Fruit fly (Drosophila melanogaster) whole organism, embryonic: ENCODE measurements around the gene Snx21.

ENCODE experiments used
- ATbp ChIP-seq: fragments of 200-800 bp; sonication (Bioruptor generic); optimal IDR thresholded peaks from 2 replicates; lab custom pipeline; 2017; ENCODE audit warnings: missing biosample characterization, mild to moderate bottlenecking, missing genetic modification characterization, missing genetic modification reagents
- Ada2b ChIP-seq: fragments of 200-800 bp; sonication (Bioruptor generic); IDR thresholded peaks from 2 replicates; pipeline ENCODE4 v1.3.6; 2022; ENCODE audit warnings: missing biosample characterization, missing genetic modification characterization
- Adf1 ChIP-seq: fragments of 200-800 bp; sonication (Bioruptor generic); IDR thresholded peaks from 2 replicates; pipeline ENCODE4 v1.3.6; 2022; ENCODE audit warnings: missing biosample characterization, missing genetic modification characterization
- BEAF-32 ChIP-seq: fragments of 200-800 bp; sonication (Bioruptor generic); optimal IDR thresholded peaks from 3 replicates; lab custom pipeline; 2017; ENCODE audit warnings: missing biosample characterization, missing genetic modification characterization, mild to moderate bottlenecking, moderate library complexity, missing genetic modification reagents
- Blimp-1 ChIP-seq: fragments of 200-800 bp; sonication (Bioruptor generic); optimal IDR thresholded peaks from 3 replicates; lab custom pipeline; 2018; ENCODE audit warnings: missing biosample characterization, missing genetic modification characterization, mild to moderate bottlenecking, moderate library complexity, missing genetic modification reagents
- CG10543 ChIP-seq: fragments of 200-800 bp; sonication (Bioruptor generic); optimal IDR thresholded peaks from 3 replicates; lab custom pipeline; 2017; ENCODE audit warnings: missing biosample characterization, mild to moderate bottlenecking, missing genetic modification characterization, moderate library complexity
- CG12942 ChIP-seq: fragments of 200-800 bp; sonication (Bioruptor generic); optimal IDR thresholded peaks from 3 replicates; lab custom pipeline; 2016; ENCODE audit warnings: missing biosample characterization, missing genetic modification characterization
- CG1529 ChIP-seq: fragments of 200-800 bp; sonication (Bioruptor generic); optimal IDR thresholded peaks from 3 replicates; lab custom pipeline; 2018; ENCODE audit warnings: missing biosample characterization, missing genetic modification characterization
- CG15514 ChIP-seq: fragments of 200-800 bp; sonication (Bioruptor generic); optimal IDR thresholded peaks from 3 replicates; lab custom pipeline; 2017; ENCODE audit warnings: missing biosample characterization, missing genetic modification characterization, mild to moderate bottlenecking, moderate library complexity, missing genetic modification reagents
- CG1603 ChIP-seq: fragments of 200-800 bp; sonication (Bioruptor generic); optimal IDR thresholded peaks from 2 replicates; lab custom pipeline; 2019; ENCODE audit warnings: missing biosample characterization, mild to moderate bottlenecking, missing genetic modification characterization, moderate library complexity
- CG17186 ChIP-seq: fragments of 200-800 bp; sonication (Bioruptor generic); optimal IDR thresholded peaks from 3 replicates; lab custom pipeline; 2017; ENCODE audit warnings: missing biosample characterization, missing genetic modification reagents, missing genetic modification characterization
- CG17361 ChIP-seq: fragments of 200-800 bp; sonication (Bioruptor generic); IDR thresholded peaks from 3 replicates; pipeline ENCODE4 v1.3.6; 2022; ENCODE audit warnings: missing biosample characterization, missing genetic modification characterization
- CG2875 ChIP-seq: fragments of 200-800 bp; sonication (Bioruptor generic); optimal IDR thresholded peaks from 2 replicates; lab custom pipeline; 2017; ENCODE audit warnings: missing biosample characterization, mild to moderate bottlenecking, missing genetic modification characterization, missing genetic modification reagents
- CG34376 ChIP-seq: fragments of 200-800 bp; sonication (Bioruptor generic); optimal IDR thresholded peaks from 2 replicates; lab custom pipeline; 2018; ENCODE audit warnings: missing biosample characterization, mild to moderate bottlenecking, missing genetic modification characterization
- CG4707 ChIP-seq: fragments of 200-800 bp; sonication (Bioruptor generic); optimal IDR thresholded peaks from 2 replicates; lab custom pipeline; 2018; ENCODE audit warnings: missing biosample characterization, mild to moderate bottlenecking, missing genetic modification characterization, moderate library complexity
- CG6689 ChIP-seq: fragments of 200-800 bp; sonication (Bioruptor generic); IDR thresholded peaks from 2 replicates; pipeline ENCODE4 v1.3.6; 2022; ENCODE audit warnings: missing biosample characterization, missing genetic modification characterization
- CG8281 ChIP-seq: fragments of 200-800 bp; sonication (Bioruptor generic); optimal IDR thresholded peaks from 2 replicates; lab custom pipeline; 2018; ENCODE audit warnings: missing biosample characterization, mild to moderate bottlenecking, missing genetic modification characterization, moderate library complexity
- CTCF ChIP-seq: fragments of 200-800 bp; sonication (Bioruptor generic); optimal IDR thresholded peaks from 2 replicates; lab custom pipeline; 2017; ENCODE audit warnings: missing biosample characterization, mild to moderate bottlenecking, missing genetic modification characterization, moderate library complexity
- Dad ChIP-seq: fragments of 200-800 bp; sonication (Bioruptor generic); optimal IDR thresholded peaks from 3 replicates; lab custom pipeline; 2016; ENCODE audit warnings: missing biosample characterization, missing genetic modification characterization
- Dip3 ChIP-seq: fragments of 200-800 bp; sonication (Bioruptor generic); optimal IDR thresholded peaks from 3 replicates; lab custom pipeline; 2016; ENCODE audit warnings: missing biosample characterization, missing genetic modification characterization
- Dp ChIP-seq: fragments of 200-800 bp; sonication (Bioruptor generic); optimal IDR thresholded peaks from 2 replicates; lab custom pipeline; 2018; ENCODE audit warnings: missing biosample characterization, mild to moderate bottlenecking, missing genetic modification characterization, moderate library complexity
- Eip74EF ChIP-seq, 2 experiments: fragments of 200-800 bp in 1 of 2; fragments of >200 bp in 1 of 2; sonication (Bioruptor generic) in 1 of 2; optimal IDR thresholded peaks; 2 replicates each; lab custom pipeline; 2017 to 2019; ENCODE audit warnings: missing biosample characterization in 2 of 2, missing genetic modification characterization in 2 of 2, mild to moderate bottlenecking in 1 of 2, moderate library complexity in 1 of 2
- HLHmδ ChIP-seq: fragments of 200-800 bp; sonication (Bioruptor generic); optimal IDR thresholded peaks from 2 replicates; lab custom pipeline; 2018; ENCODE audit warnings: missing biosample characterization, mild to moderate bottlenecking, missing genetic modification characterization, moderate library complexity
- HmgD ChIP-seq: fragments of 200-800 bp; sonication (Bioruptor generic); optimal IDR thresholded peaks from 3 replicates; lab custom pipeline; 2016; ENCODE audit warnings: missing biosample characterization, missing genetic modification characterization
- Hmr ChIP-seq: fragments of 200-800 bp; sonication (Bioruptor generic); optimal IDR thresholded peaks from 3 replicates; lab custom pipeline; 2017; ENCODE audit warnings: mild to moderate bottlenecking, missing biosample characterization, missing genetic modification reagents, missing genetic modification characterization
- Hr78 ChIP-seq, 2 experiments: fragments of 200-800 bp in 1 of 2; fragments of >200 bp in 1 of 2; sonication (Bioruptor generic) in 1 of 2; optimal IDR thresholded peaks; 2 replicates each; lab custom pipeline; 2017 to 2019; ENCODE audit warnings: missing biosample characterization in 2 of 2, missing genetic modification characterization in 2 of 2, mild to moderate bottlenecking in 1 of 2, moderate library complexity in 1 of 2
- Myb ChIP-seq: fragments of 200-800 bp; sonication (Bioruptor generic); optimal IDR thresholded peaks from 2 replicates; lab custom pipeline; 2016; ENCODE audit warnings: missing biosample characterization, missing genetic modification characterization
- Nf-YA ChIP-seq: fragments of 200-800 bp; sonication (Bioruptor generic); IDR thresholded peaks from 2 replicates; pipeline ENCODE4 v1.3.6; 2022; ENCODE audit warnings: missing biosample characterization, missing genetic modification characterization
- Sry-δ ChIP-seq: fragments of 200-800 bp; sonication (Bioruptor generic); optimal IDR thresholded peaks from 2 replicates; lab custom pipeline; 2016; ENCODE audit warnings: missing biosample characterization, missing genetic modification characterization
- Stat92E ChIP-seq, 3 experiments: fragments of >200 bp in 2 of 3; fragments of 200-800 bp in 1 of 3; sonication (Bioruptor generic) in 1 of 3; optimal IDR thresholded peaks; 2 replicates each; lab custom pipeline; 2017 to 2019; ENCODE audit warnings: missing biosample characterization in 3 of 3, missing genetic modification characterization in 3 of 3, mild to moderate bottlenecking in 1 of 3, moderate library complexity in 1 of 3
- Trl ChIP-seq, 3 experiments: fragments of >200 bp in 2 of 3; fragments of 200-800 bp in 1 of 3; sonication (Bioruptor generic) in 1 of 3; optimal IDR thresholded peaks; 2 replicates in 1 of 3; 3 replicates in 2 of 3; lab custom pipeline; 2016 to 2017; ENCODE audit warnings: missing biosample characterization in 1 of 3, missing genetic modification characterization in 1 of 3
- ac ChIP-seq: fragments of 200-800 bp; sonication (Bioruptor generic); optimal IDR thresholded peaks from 3 replicates; lab custom pipeline; 2017; ENCODE audit warnings: missing biosample characterization, mild to moderate bottlenecking, missing genetic modification characterization
- bsh ChIP-seq, 2 experiments: fragments of 200-800 bp; sonication (Bioruptor generic); optimal IDR thresholded peaks; 2 replicates each; lab custom pipeline; 2017 to 2018; ENCODE audit warnings: mild to moderate bottlenecking in 2 of 2, missing biosample characterization in 2 of 2, missing genetic modification characterization in 2 of 2, moderate library complexity in 1 of 2
- chm ChIP-seq: fragments of 200-800 bp; sonication (Bioruptor generic); IDR thresholded peaks from 2 replicates; pipeline ENCODE4 v1.3.6; 2022; ENCODE audit warnings: missing biosample characterization, missing genetic modification characterization
- dpn ChIP-seq, 2 experiments: fragments of 200-800 bp; sonication (Bioruptor generic); optimal IDR thresholded peaks; 3 replicates each; lab custom pipeline; 2016; ENCODE audit warnings: missing biosample characterization in 2 of 2, missing genetic modification characterization in 2 of 2
- ems ChIP-seq: fragments of 200-800 bp; sonication (Bioruptor generic); optimal IDR thresholded peaks from 3 replicates; lab custom pipeline; 2016; ENCODE audit warnings: missing biosample characterization, missing genetic modification characterization
- en ChIP-seq: fragments of 200-800 bp; sonication (Bioruptor generic); optimal IDR thresholded peaks from 2 replicates; lab custom pipeline; 2016; ENCODE audit warnings: missing biosample characterization, missing genetic modification characterization
- her ChIP-seq: fragments of 200-800 bp; sonication (Bioruptor generic); optimal IDR thresholded peaks from 2 replicates; lab custom pipeline; 2016; ENCODE audit warnings: missing biosample characterization, missing genetic modification characterization
- ind ChIP-seq: fragments of 200-800 bp; sonication (Bioruptor generic); optimal IDR thresholded peaks from 3 replicates; lab custom pipeline; 2016; ENCODE audit warnings: missing biosample characterization, missing genetic modification characterization
- knrl ChIP-seq: fragments of 200-800 bp; sonication (Bioruptor generic); IDR thresholded peaks from 3 replicates; pipeline ENCODE4 v1.3.6; 2022; ENCODE audit warnings: missing biosample characterization, missing genetic modification characterization; ENCODE audit not compliant: partially characterized antibody
- lbe ChIP-seq: fragments of 200-800 bp; sonication (Bioruptor generic); optimal IDR thresholded peaks from 2 replicates; lab custom pipeline; 2016; ENCODE audit warnings: missing biosample characterization, mild to moderate bottlenecking, missing genetic modification characterization
- lilli ChIP-seq: fragments of 200-800 bp; sonication (Bioruptor generic); optimal IDR thresholded peaks from 3 replicates; lab custom pipeline; 2016; ENCODE audit warnings: missing biosample characterization, missing genetic modification characterization
- lov ChIP-seq, 2 experiments: fragments of 200-800 bp in 1 of 2; fragments of >200 bp in 1 of 2; sonication (Bioruptor generic) in 1 of 2; IDR thresholded peaks in 1 of 2; optimal IDR thresholded peaks in 1 of 2; 2 replicates in 1 of 2; 3 replicates in 1 of 2; pipeline versions ENCODE4 v1.3.6 to Lab custom; 2017 to 2022; ENCODE audit warnings: missing biosample characterization in 1 of 2, missing genetic modification characterization in 1 of 2
- mam ChIP-seq: fragments of 200-800 bp; sonication (Bioruptor generic); optimal IDR thresholded peaks from 3 replicates; lab custom pipeline; 2016; ENCODE audit warnings: missing biosample characterization, missing genetic modification characterization
- nerfin-1 ChIP-seq: fragments of 200-800 bp; sonication (Bioruptor generic); optimal IDR thresholded peaks from 3 replicates; lab custom pipeline; 2019; ENCODE audit warnings: missing biosample characterization, mild to moderate bottlenecking, missing genetic modification characterization, moderate library complexity
- odd ChIP-seq: fragments of 200-800 bp; sonication (Bioruptor generic); optimal IDR thresholded peaks from 2 replicates; lab custom pipeline; 2017; ENCODE audit warnings: missing biosample characterization, mild to moderate bottlenecking, missing genetic modification characterization
- pum ChIP-seq: fragments of 200-800 bp; sonication (Bioruptor generic); optimal IDR thresholded peaks from 2 replicates; lab custom pipeline; 2016; ENCODE audit warnings: missing biosample characterization, missing genetic modification characterization
- schlank ChIP-seq: fragments of 200-800 bp; sonication (Bioruptor generic); optimal IDR thresholded peaks from 2 replicates; lab custom pipeline; 2018; ENCODE audit warnings: missing biosample characterization, mild to moderate bottlenecking, missing genetic modification characterization
- zfh2 ChIP-seq: fragments of 200-800 bp; sonication (Bioruptor generic); optimal IDR thresholded peaks from 2 replicates; lab custom pipeline; 2016; ENCODE audit warnings: missing biosample characterization, missing genetic modification characterization

The Snx21 gene

dm6 chr2L:2749144-2749766 is 16.2 kb downstream of the Snx21 start (continued):
- TF ChIP-seq lbe (GFP tag; lab: Kevin White, UChicago) (no peak), Adf1 (GFP tag; lab: Robert Waterston, UW) (no peak), pum (GFP tag; lab: Kevin White, UChicago) (no peak), nerfin-1 (tag; lab: Kevin White, UChicago) (peak; percentile 64), chm (GFP tag; lab: Robert Waterston, UW) (no peak), mam (GFP tag; lab: Kevin White, UChicago) (no peak), Myb (peak; percentile 43), Blimp-1 (no peak), Hmr (GFP tag; lab: Kevin White, UChicago) (no peak), CG15514 (peak; percentile 25), ac (GFP tag; lab: Kevin White, UChicago) (no peak), Ada2b (GFP tag; lab: Robert Waterston, UW) (no peak), odd (GFP tag; lab: Kevin White, UChicago) (peak; percentile 26), CG4707 (GFP tag; lab: Kevin White, UChicago) (peak; percentile 29), Dip3 (GFP tag; lab: Kevin White, UChicago) (no peak), bsh (GFP tag; optimal IDR thresholded peaks at IDR 0.05; lab: Kevin White, UChicago) (no peak), Eip74EF (GFP tag; optimal IDR thresholded peaks at IDR 0.05; lab: Kevin White, UChicago) (no peak), Dp (no peak), Dad (GFP tag; lab: Kevin White, UChicago) (no peak), ems (GFP tag; lab: Kevin White, UChicago) (no peak), BEAF-32 (GFP tag; lab: Kevin White, UChicago) (peak; percentile 39), CG1529 (GFP tag; lab: Kevin White, UChicago) (peak; percentile 42), CG17186 (GFP tag; lab: Kevin White, UChicago) (no peak), zfh2 (peak; percentile 7), knrl (no peak), Stat92E (GFP tag; optimal IDR thresholded peaks at IDR 0.05; lab: Kevin White, UChicago) (no peak), Sry-δ (peak; percentile 51), Hr78 (GFP tag; optimal IDR thresholded peaks at IDR 0.05; lab: Kevin White, UChicago) (no peak), CG17361 (GFP tag; lab: Robert Waterston, UW) (no peak), Trl (optimal IDR thresholded peaks at IDR 0.05; lab: Kevin White, UChicago) (no peak), Trl (GFP tag; optimal IDR thresholded peaks at IDR 0.05; lab: Kevin White, UChicago) (no peak), schlank (tag; lab: Kevin White, UChicago) (no peak), CG10543 (GFP tag; lab: Kevin White, UChicago) (peak; percentile 1), en (GFP tag; lab: Kevin White, UChicago) (no peak), CG12942 (GFP tag; lab: Kevin White, UChicago) (no peak), Nf-YA (GFP tag; lab: Robert Waterston, UW) (no peak), dpn (GFP tag; optimal IDR thresholded peaks at IDR 0.05; lab: Kevin White, UChicago) (no peak), lilli (GFP tag; lab: Kevin White, UChicago) (peak; percentile 10), CG1603 (tag; lab: Kevin White, UChicago) (peak; percentile 30), ind (no peak), lov (optimal IDR thresholded peaks at IDR 0.05; lab: Kevin White, UChicago) (no peak), lov (GFP tag; IDR thresholded peaks at IDR 0.05; lab: Robert Waterston, UW) (no peak), ATbp (GFP tag; lab: Kevin White, UChicago) (peak; percentile 83), CG8281 (peak; percentile 86), CG2875 (peak; percentile 52), CTCF (GFP tag; lab: Kevin White, UChicago) (no peak), CG34376 (peak; percentile 7), HmgD (GFP tag; lab: Kevin White, UChicago) (no peak), CG6689 (GFP tag; lab: Robert Waterston, UW) (no peak), her (GFP tag; lab: Kevin White, UChicago) (peak; percentile 6), HLHmδ (GFP tag; lab: Kevin White, UChicago) (no peak)
